Worm (Caenorhabditis elegans): ENCODE results near the gene fan-1.

fan-1 gene

DNA sequence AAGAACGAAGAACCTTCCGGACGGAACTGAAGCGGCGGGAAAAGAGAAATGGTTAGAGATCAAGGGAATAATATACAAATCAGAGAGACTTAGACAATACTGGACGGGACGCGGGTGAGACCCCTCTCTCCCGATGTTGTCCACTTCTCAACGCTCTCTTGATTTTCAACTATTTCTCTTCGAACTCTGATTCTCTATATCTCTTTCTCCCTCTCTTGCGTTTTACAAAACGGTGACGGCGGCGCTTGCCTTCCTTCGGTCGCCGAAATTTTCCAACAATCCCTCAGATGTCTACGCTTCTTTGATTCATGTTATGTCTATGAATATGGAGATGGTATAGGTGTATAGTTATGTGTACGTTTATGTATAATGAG lies 28.2 kb downstream of the fan-1 start (continued):
- no peak for TF ChIP-seq mxl-2 (GFP tag; conservative IDR thresholded peaks at IDR 0.05)
- TF ChIP-seq ceh-20 (GFP tag; IDR thresholded peaks at IDR 0.05): no peak
- no peak for TF ChIP-seq saeg-2 (GFP tag; IDR thresholded peaks at IDR 0.05)
- no peak for TF ChIP-seq ztf-7 (tag; optimal IDR thresholded peaks at IDR 0.05)
- TF ChIP-seq nhr-77 (tag; optimal IDR thresholded peaks at IDR 0.05): no peak
- peak in 1 of 2 experiments; percentile 1 for TF ChIP-seq daf-16 (GFP tag; optimal IDR thresholded peaks at IDR 0.05)
- TF ChIP-seq daf-16 (tag; optimal IDR thresholded peaks at IDR 0.05): peak; percentile 67
- no peak for TF ChIP-seq nhr-76 (tag; optimal IDR thresholded peaks at IDR 0.05)
- TF ChIP-seq hmg-1.1 (GFP tag; IDR thresholded peaks at IDR 0.05): peak; percentile 45
- no peak for TF ChIP-seq pqm-1 (tag; optimal IDR thresholded peaks at IDR 0.05)
- no peak for TF ChIP-seq fkh-10 (GFP tag; optimal IDR thresholded peaks at IDR 0.05)
- TF ChIP-seq F49E8.2 (tag; optimal IDR thresholded peaks at IDR 0.05; ENCODE audit: borderline replicate concordance): no peak
- no peak for TF ChIP-seq ZK546.5 (tag; optimal IDR thresholded peaks at IDR 0.05)
- TF ChIP-seq ceh-44 (GFP tag; IDR thresholded peaks at IDR 0.05): no peak
- peak in 1 of 2 experiments; percentile 17 for TF ChIP-seq hif-1 (tag; optimal IDR thresholded peaks at IDR 0.05)
- TF ChIP-seq arid-1 (GFP tag; conservative IDR thresholded peaks at IDR 0.05): 0 out of 2 replicates have a peak, but pooled peaks have one; percentile 36
- no peak for TF ChIP-seq lim-7 (GFP tag; IDR thresholded peaks at IDR 0.05)
- no peak for TF ChIP-seq set-16 (GFP tag; IDR thresholded peaks at IDR 0.05)
- no peak for TF ChIP-seq duxl-1 (tag; optimal IDR thresholded peaks at IDR 0.05; ENCODE audit: poor library complexity)
- no peak for TF ChIP-seq dmd-8 (GFP tag; IDR thresholded peaks at IDR 0.05)
- TF ChIP-seq snpc-4 (tag; optimal IDR thresholded peaks at IDR 0.05): no peak
- TF ChIP-seq nhr-102 (tag; optimal IDR thresholded peaks at IDR 0.05): peak; percentile 26
- no peak for TF ChIP-seq zfp-3 (GFP tag; conservative IDR thresholded peaks at IDR 0.05)
- no peak for TF ChIP-seq tra-1 (GFP tag; IDR thresholded peaks at IDR 0.05)
- peak in 1 of 2 experiments; percentile 36 for TF ChIP-seq mdl-1 (tag; optimal IDR thresholded peaks at IDR 0.05)
- no peak for TF ChIP-seq ceh-28 (tag; optimal IDR thresholded peaks at IDR 0.05)
- no peak for TF ChIP-seq zip-11 (GFP tag; IDR thresholded peaks at IDR 0.05)
- TF ChIP-seq F26F4.8 (GFP tag; conservative IDR thresholded peaks at IDR 0.05): no peak
- no peak for TF ChIP-seq daf-12 (tag; optimal IDR thresholded peaks at IDR 0.05)
- TF ChIP-seq lin-29 (GFP tag; IDR thresholded peaks at IDR 0.05): no peak
- TF ChIP-seq php-3 (GFP tag; IDR thresholded peaks at IDR 0.05): no peak
- TF ChIP-seq dve-1 (tag; optimal IDR thresholded peaks at IDR 0.05; ENCODE audit: insufficient read depth): peak; percentile 87
- no peak for TF ChIP-seq zfp-2 (tag; optimal IDR thresholded peaks at IDR 0.05)
- TF ChIP-seq unc-39 (tag; optimal IDR thresholded peaks at IDR 0.05): no peak
- peak; percentile 30 for TF ChIP-seq nhr-6 (tag; optimal IDR thresholded peaks at IDR 0.05)
- TF ChIP-seq nhr-28 (tag; optimal IDR thresholded peaks at IDR 0.05): peak; percentile 67
- no peak for TF ChIP-seq pha-4 (GFP tag; IDR thresholded peaks at IDR 0.05)
- TF ChIP-seq pha-4 (tag; optimal IDR thresholded peaks at IDR 0.05): peak; percentile 32
- TF ChIP-seq Y5F2A.4 (GFP tag; optimal IDR thresholded peaks at IDR 0.05): no peak
- TF ChIP-seq Y75B8A.6 (GFP tag; IDR thresholded peaks at IDR 0.05): no peak
- TF ChIP-seq F37D6.2 (tag; optimal IDR thresholded peaks at IDR 0.05): no peak
- peak; percentile 65 for TF ChIP-seq mep-1 (tag; optimal IDR thresholded peaks at IDR 0.05)
- no peak for TF ChIP-seq jun-1 (tag; optimal IDR thresholded peaks at IDR 0.05)
- no peak for TF ChIP-seq daf-19 (GFP tag; conservative IDR thresholded peaks at IDR 0.05)
- TF ChIP-seq ceh-32 (tag; optimal IDR thresholded peaks at IDR 0.05; ENCODE audit: poor library complexity): no peak
- TF ChIP-seq ama-1 (optimal IDR thresholded peaks at IDR 0.05): no peak
- no peak for TF ChIP-seq unc-62 (GFP tag; optimal IDR thresholded peaks at IDR 0.05 in 1 of 2)
- TF ChIP-seq unc-62 (tag; optimal IDR thresholded peaks at IDR 0.05): no peak
- TF ChIP-seq egl-27 (tag; optimal IDR thresholded peaks at IDR 0.05): no peak
- no peak for TF ChIP-seq rbr-2 (tag; optimal IDR thresholded peaks at IDR 0.05)
- peak; percentile 49 for TF ChIP-seq lin-38 (GFP tag; IDR thresholded peaks at IDR 0.05)
- no peak for TF ChIP-seq R02D3.7 (tag; optimal IDR thresholded peaks at IDR 0.05)
- no peak for TF ChIP-seq tag-97 (GFP tag; IDR thresholded peaks at IDR 0.05)

All from whole organism, L4 larva.